Fruit fly (Drosophila melanogaster): ENCODE measurements around the gene LManI.
A peak's percentile ranks its signal among the peaks of the same experiment; 100 is the strongest.

LManI gene

DNA sequence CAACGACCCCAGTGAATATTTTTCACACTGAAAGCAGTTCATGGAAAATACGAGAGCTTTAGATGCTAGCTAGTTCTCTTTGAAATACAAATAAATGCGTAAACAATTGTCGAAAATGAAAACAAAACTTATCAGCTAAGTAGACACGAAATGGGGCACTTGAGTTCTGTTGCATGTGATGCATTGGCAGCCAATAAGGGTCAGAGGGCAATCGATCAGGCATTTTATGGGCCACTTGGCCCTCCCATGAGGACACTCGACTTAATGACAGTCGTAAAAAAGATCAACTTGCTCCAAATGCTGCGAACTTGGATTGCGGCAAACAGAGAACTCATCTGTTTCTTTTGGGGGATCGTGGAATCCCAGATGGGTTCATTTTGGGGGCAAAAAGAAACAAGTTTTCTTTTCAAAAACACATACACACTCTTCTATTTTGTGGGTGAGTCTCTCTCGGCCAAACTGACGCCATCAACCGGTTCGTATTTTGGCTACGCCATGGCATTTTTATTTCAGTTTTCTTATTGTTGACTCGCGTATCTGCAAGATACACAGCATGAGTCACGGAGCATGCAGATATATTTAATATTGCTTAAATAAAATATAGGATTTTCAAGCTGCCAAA, 46.4 kb upstream of the LManI start (continued):
- TF ChIP-seq B-H1 (GFP tag; IDR thresholded peaks at IDR 0.05) = no peak
- 0 out of 2 replicates have a peak, but pooled peaks have one; percentile 23 for TF ChIP-seq CG14014 (GFP tag; IDR thresholded peaks at IDR 0.05)
- no peak for TF ChIP-seq her (GFP tag; optimal IDR thresholded peaks at IDR 0.05)
- TF ChIP-seq CG17361 (GFP tag; IDR thresholded peaks at IDR 0.05) = no peak
- TF ChIP-seq CG13287 (GFP tag; IDR thresholded peaks at IDR 0.05; ENCODE audit: partially characterized antibody) = peak; percentile 15; the same call in 1 of the 2 replicates
- no peak for TF ChIP-seq CG2129 (GFP tag; IDR thresholded peaks at IDR 0.05; ENCODE audit: partially characterized antibody)
- no peak for TF ChIP-seq CG9727 (GFP tag; optimal IDR thresholded peaks at IDR 0.05)
- TF ChIP-seq CG14710 (tag; optimal IDR thresholded peaks at IDR 0.05) = no peak
- TF ChIP-seq ERR (GFP tag; optimal IDR thresholded peaks at IDR 0.05) = no peak
- no peak for TF ChIP-seq CG3847 (GFP tag; IDR thresholded peaks at IDR 0.05)
- TF ChIP-seq CG7963 (GFP tag; IDR thresholded peaks at IDR 0.05; ENCODE audit: partially characterized antibody) = no peak
- no peak for TF ChIP-seq CG17385 (GFP tag; optimal IDR thresholded peaks at IDR 0.05)
- no peak for TF ChIP-seq cad (GFP tag; optimal IDR thresholded peaks at IDR 0.05)
- peak; percentile 29 for TF ChIP-seq kay (GFP tag; optimal IDR thresholded peaks at IDR 0.05)
- no peak for TF ChIP-seq onecut (GFP tag; IDR thresholded peaks at IDR 0.05)
- no peak for TF ChIP-seq dmrt11E (tag; optimal IDR thresholded peaks at IDR 0.05)
- TF ChIP-seq stc (GFP tag; IDR thresholded peaks at IDR 0.05) = no peak
- no peak for TF ChIP-seq CG17186 (GFP tag; optimal IDR thresholded peaks at IDR 0.05)
- peak; percentile 69; the same call in 1 of the 4 replicates for TF ChIP-seq chinmo (GFP tag; IDR thresholded peaks at IDR 0.05; ENCODE audit: partially characterized antibody)
- TF ChIP-seq CG15011 (GFP tag; optimal IDR thresholded peaks at IDR 0.05) = no peak
- TF ChIP-seq CG3163 (GFP tag; optimal IDR thresholded peaks at IDR 0.05) = no peak
- TF ChIP-seq abd-A (tag; optimal IDR thresholded peaks at IDR 0.05) = peak; percentile 37
- TF ChIP-seq HLHmδ (GFP tag; optimal IDR thresholded peaks at IDR 0.05) = no peak
- no peak for TF ChIP-seq CG6813 (GFP tag; optimal IDR thresholded peaks at IDR 0.05)
- TF ChIP-seq so (GFP tag; IDR thresholded peaks at IDR 0.05) = 0 out of 3 replicates have a peak, but pooled peaks have one; percentile 43
- no peak for TF ChIP-seq oc (tag; optimal IDR thresholded peaks at IDR 0.05)
- TF ChIP-seq crp (GFP tag; optimal IDR thresholded peaks at IDR 0.05) = no peak
- TF ChIP-seq disco-r (GFP tag; optimal IDR thresholded peaks at IDR 0.05) = no peak
- TF ChIP-seq tgo (GFP tag; IDR thresholded peaks at IDR 0.05) = no peak
- no peak for TF ChIP-seq shn (GFP tag; optimal IDR thresholded peaks at IDR 0.05)
- no peak for TF ChIP-seq Spps (tag; optimal IDR thresholded peaks at IDR 0.05)
- TF ChIP-seq Gsc (GFP tag; IDR thresholded peaks at IDR 0.05) = no peak
- TF ChIP-seq HmgZ (tag; optimal IDR thresholded peaks at IDR 0.05) = no peak
- no peak for TF ChIP-seq bcd (GFP tag; optimal IDR thresholded peaks at IDR 0.05)
- TF ChIP-seq CG17612 (GFP tag; IDR thresholded peaks at IDR 0.05) = no peak
- no peak for TF ChIP-seq slp2 (GFP tag; optimal IDR thresholded peaks at IDR 0.05)
- TF ChIP-seq CG7987 (GFP tag; optimal IDR thresholded peaks at IDR 0.05) = no peak
- no peak for TF ChIP-seq az2 (GFP tag; optimal IDR thresholded peaks at IDR 0.05)
- TF ChIP-seq CG15073 (GFP tag; optimal IDR thresholded peaks at IDR 0.05) = no peak
- no peak for TF ChIP-seq TFAM (GFP tag; optimal IDR thresholded peaks at IDR 0.05)
- no peak for TF ChIP-seq CG7372 (GFP tag; IDR thresholded peaks at IDR 0.05)
- no peak for TF ChIP-seq CG8478 (optimal IDR thresholded peaks at IDR 0.05)
- no peak for TF ChIP-seq CG4820 (GFP tag; optimal IDR thresholded peaks at IDR 0.05)
- no peak for TF ChIP-seq CG8388 (GFP tag; optimal IDR thresholded peaks at IDR 0.05)
- TF ChIP-seq Sox100B (GFP tag; optimal IDR thresholded peaks at IDR 0.05) = no peak
- no peak for TF ChIP-seq cas (GFP tag; IDR thresholded peaks at IDR 0.05)
- TF ChIP-seq pita (GFP tag; optimal IDR thresholded peaks at IDR 0.05) = no peak
- TF ChIP-seq CG1529 (GFP tag; optimal IDR thresholded peaks at IDR 0.05) = no peak
- TF ChIP-seq tin (GFP tag; optimal IDR thresholded peaks at IDR 0.05) = no peak
- TF ChIP-seq crol (GFP tag; IDR thresholded peaks at IDR 0.05) = no peak
- TF ChIP-seq H15 (GFP tag; IDR thresholded peaks at IDR 0.05) = no peak

Measured in whole organism, embryonic.